Worm (Caenorhabditis elegans) whole organism, L4 larva: Measurements from ENCODE around the gene sbp-1.

Experiments used
- aly-2 ChIP-seq: sonication (generic microtip); optimal IDR thresholded peaks from 2 replicates; lab custom pipeline; 2018; ENCODE audit warnings: missing biosample characterization, missing genetic modification characterization
- ceh-82 ChIP-seq: sonication (generic microtip); optimal IDR thresholded peaks from 2 replicates; lab custom pipeline; 2017; ENCODE audit warnings: missing biosample characterization, missing genetic modification characterization
- snpc-1.2 ChIP-seq: fragments of 200-800 bp; sonication (Bioruptor generic); IDR thresholded peaks from 2 replicates; pipeline ENCODE4 v1.3.6; 2022; ENCODE audit warnings: missing genetic modification reagents, missing genetic modification characterization, missing compliant biosample characterization

ce11 chrIII:11389384-11389783 is 53.0 kb downstream of the sbp-1 start:
- TF ChIP-seq aly-2 (tag; lab: Kevin White, UChicago) (no peak), ceh-82 (no peak), snpc-1.2 (GFP tag; lab: Robert Waterston, UW) (no peak)
